Fruit fly (Drosophila melanogaster): Measurements from ENCODE around the gene CG9525.

CG9525 gene

DNA sequence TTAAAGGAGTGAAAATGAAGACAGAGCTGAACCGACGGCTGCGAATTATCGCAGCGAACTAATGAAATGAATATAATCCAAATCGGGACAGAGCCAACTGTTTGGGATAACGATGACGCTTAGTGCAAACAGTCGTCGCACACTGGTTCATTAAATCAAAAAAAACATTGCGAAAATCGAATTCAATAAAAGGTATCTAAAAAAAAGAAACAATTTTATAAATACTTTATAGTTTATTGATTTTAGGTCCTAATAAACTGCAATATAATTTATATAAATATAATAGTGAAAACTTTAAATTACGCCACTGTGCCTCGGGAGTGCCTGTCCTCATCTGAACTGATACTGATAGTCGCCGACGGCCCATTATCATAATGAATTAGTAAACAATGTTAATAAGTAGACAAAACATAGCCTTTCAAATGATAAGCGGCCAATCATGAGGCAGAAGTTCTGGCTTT, 3.1 kb downstream of the CG9525 start, which contains the start of gene CG31886 (continued):
- peak; percentile 56 for TF ChIP-seq fkh (GFP tag; optimal IDR thresholded peaks at IDR 0.05)
- peak; percentile 56 for TF ChIP-seq OdsH (GFP tag; optimal IDR thresholded peaks at IDR 0.05)
- peak; percentile 45 for TF ChIP-seq achi (GFP tag; optimal IDR thresholded peaks at IDR 0.05)
- TF ChIP-seq esn (GFP tag; optimal IDR thresholded peaks at IDR 0.05) = no peak
- TF ChIP-seq CG31627 (GFP tag; optimal IDR thresholded peaks at IDR 0.05) = no peak
- no peak for TF ChIP-seq Lpt (GFP tag; optimal IDR thresholded peaks at IDR 0.05)
- TF ChIP-seq CG34406 (GFP tag; optimal IDR thresholded peaks at IDR 0.05) = no peak
- TF ChIP-seq Ets21C (GFP tag; optimal IDR thresholded peaks at IDR 0.05) = no peak
- TF ChIP-seq Sox14 (GFP tag; optimal IDR thresholded peaks at IDR 0.05) = no peak
- no peak for TF ChIP-seq Eip93F (GFP tag; optimal IDR thresholded peaks at IDR 0.05)
- no peak for TF ChIP-seq Blimp-1 (GFP tag; optimal IDR thresholded peaks at IDR 0.05)
- TF ChIP-seq spab (GFP tag; optimal IDR thresholded peaks at IDR 0.05) = no peak
- TF ChIP-seq ss (GFP tag; optimal IDR thresholded peaks at IDR 0.05) = no peak
- no peak for TF ChIP-seq Hr39 (GFP tag; optimal IDR thresholded peaks at IDR 0.05)
- no peak for TF ChIP-seq net (GFP tag; optimal IDR thresholded peaks at IDR 0.05)
- TF ChIP-seq CG10669 (GFP tag; optimal IDR thresholded peaks at IDR 0.05) = peak; percentile 1
- no peak for TF ChIP-seq lz (GFP tag; optimal IDR thresholded peaks at IDR 0.05)
- TF ChIP-seq acj6 (GFP tag; optimal IDR thresholded peaks at IDR 0.05) = peak; percentile 10
- TF ChIP-seq CG3032 (tag; optimal IDR thresholded peaks at IDR 0.05) = no peak
- TF ChIP-seq CG6808 (GFP tag; optimal IDR thresholded peaks at IDR 0.05) = no peak
- TF ChIP-seq CG4318 (GFP tag; optimal IDR thresholded peaks at IDR 0.05) = peak; percentile 17
- TF ChIP-seq CG32006 (GFP tag; optimal IDR thresholded peaks at IDR 0.05) = peak; percentile 75
- peak; percentile 24 for TF ChIP-seq svp (GFP tag)

DNA sequence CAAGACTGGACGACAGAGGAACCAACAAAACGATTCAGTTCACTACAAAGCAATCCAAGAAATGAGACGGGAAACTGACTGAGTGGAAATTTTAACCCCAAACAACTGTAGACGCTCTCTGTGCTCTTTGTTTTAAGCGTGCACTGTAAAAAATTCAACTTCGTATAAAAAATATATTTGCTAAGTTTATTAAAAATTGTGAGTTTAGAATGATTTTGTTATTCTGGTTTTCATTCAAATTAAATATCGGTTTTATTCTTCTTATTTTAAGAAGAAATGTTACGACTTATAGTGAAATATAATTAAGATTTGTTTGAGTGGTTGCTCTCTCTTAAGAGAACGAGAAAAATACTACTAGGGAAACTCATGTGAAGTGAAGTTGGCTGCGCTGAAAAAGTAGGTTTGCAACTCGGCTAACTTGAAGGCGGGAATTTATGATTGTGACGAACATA, 4.1 kb downstream of the CG9525 start:
- TF ChIP-seq lz (GFP tag; optimal IDR thresholded peaks at IDR 0.05) (peak; percentile 91), Ets96B (tag; optimal IDR thresholded peaks at IDR 0.05) (peak; percentile 95), Blimp-1 (GFP tag; optimal IDR thresholded peaks at IDR 0.05) (no peak), CG8632 (GFP tag; optimal IDR thresholded peaks at IDR 0.05) (peak; percentile 75), CG11902 (GFP tag; optimal IDR thresholded peaks at IDR 0.05) (peak; percentile 33), Smox (GFP tag; optimal IDR thresholded peaks at IDR 0.05) (peak; percentile 82), CG10669 (GFP tag; optimal IDR thresholded peaks at IDR 0.05) (peak; percentile 78), Hr4 (GFP tag; optimal IDR thresholded peaks at IDR 0.05) (peak; percentile 97), CG31627 (GFP tag; optimal IDR thresholded peaks at IDR 0.05) (peak; percentile 66), dac (GFP tag; optimal IDR thresholded peaks at IDR 0.05) (peak; percentile 87), salr (GFP tag; optimal IDR thresholded peaks at IDR 0.05) (peak; percentile 68 to 91), CG6854 (GFP tag; optimal IDR thresholded peaks at IDR 0.05) (no peak), ss (GFP tag; optimal IDR thresholded peaks at IDR 0.05) (peak in 1 of 2 experiments; percentile 33), Sox14 (GFP tag; optimal IDR thresholded peaks at IDR 0.05) (peak; percentile 96), CG6808 (GFP tag; optimal IDR thresholded peaks at IDR 0.05) (peak; percentile 60), CG32006 (GFP tag; optimal IDR thresholded peaks at IDR 0.05) (peak; percentile 90), net (GFP tag; optimal IDR thresholded peaks at IDR 0.05) (peak; percentile 95), CG8319 (GFP tag; optimal IDR thresholded peaks at IDR 0.05) (peak; percentile 57), pdm3 (GFP tag; optimal IDR thresholded peaks at IDR 0.05) (peak; percentile 91), achi (GFP tag; optimal IDR thresholded peaks at IDR 0.05) (peak; percentile 89), Eip75B (GFP tag; optimal IDR thresholded peaks at IDR 0.05) (peak; percentile 95), CG6163 (GFP tag; IDR thresholded peaks at IDR 0.05) (peak; percentile 98), Gug (GFP tag; IDR thresholded peaks at IDR 0.05) (peak; percentile 96), CG15336 (GFP tag; IDR thresholded peaks at IDR 0.05) (peak; percentile 99), CG6276 (GFP tag; optimal IDR thresholded peaks at IDR 0.05) (peak; percentile 93), eg (GFP tag; IDR thresholded peaks at IDR 0.05) (peak; percentile 98), CG3032 (tag; optimal IDR thresholded peaks at IDR 0.05) (no peak), fd59A (GFP tag; optimal IDR thresholded peaks at IDR 0.05) (peak; percentile 59), CG3919 (GFP tag; optimal IDR thresholded peaks at IDR 0.05) (peak; percentile 83), CG4318 (GFP tag; optimal IDR thresholded peaks at IDR 0.05) (peak; percentile 69), CG11294 (GFP tag; IDR thresholded peaks at IDR 0.05) (peak; percentile 94), fkh (GFP tag; optimal IDR thresholded peaks at IDR 0.05) (peak; percentile 40), CG1621 (tag; optimal IDR thresholded peaks at IDR 0.05) (no peak), CG6792 (GFP tag; optimal IDR thresholded peaks at IDR 0.05) (peak; percentile 80), Ets21C (GFP tag; optimal IDR thresholded peaks at IDR 0.05) (peak; percentile 43), Sox15 (GFP tag; optimal IDR thresholded peaks at IDR 0.05) (peak; percentile 61), CG16779 (tag; optimal IDR thresholded peaks at IDR 0.05) (peak; percentile 87), Hr38 (GFP tag; optimal IDR thresholded peaks at IDR 0.05) (no peak), OdsH (GFP tag; optimal IDR thresholded peaks at IDR 0.05) (peak; percentile 89)

All from whole organism, prepupa.